Worm (Caenorhabditis elegans): ENCODE measurements around the gene T26C5.5.

DNA sequence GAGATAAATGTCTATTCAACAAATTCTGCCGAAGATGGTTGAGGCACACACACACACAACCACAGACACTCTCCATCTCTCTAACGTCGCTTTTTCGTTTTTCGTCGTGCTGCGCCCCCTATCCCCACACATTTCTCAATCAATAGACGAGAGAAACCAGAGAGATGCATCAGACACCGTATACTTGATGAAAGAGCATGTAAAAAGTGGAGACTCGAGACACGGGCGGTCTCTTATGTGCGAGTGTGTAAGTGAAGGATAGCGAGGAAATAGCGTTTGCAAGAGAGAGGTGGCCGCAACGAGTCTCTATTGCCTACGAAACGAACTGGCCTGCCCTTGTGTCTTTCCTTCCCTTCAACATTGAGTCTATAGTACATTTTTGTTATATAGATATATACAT is 36.2 kb upstream of the T26C5.5 start:
- TF ChIP-seq nhr-232 (tag; optimal IDR thresholded peaks at IDR 0.05) (no peak), sox-4 (tag; optimal IDR thresholded peaks at IDR 0.05) (no peak), pat-9 (tag; optimal IDR thresholded peaks at IDR 0.05) (no peak), rnt-1 (tag; optimal IDR thresholded peaks at IDR 0.05) (peak; percentile 55), mec-3 (tag; optimal IDR thresholded peaks at IDR 0.05; ENCODE audit: borderline replicate concordance) (no peak), unc-55 (GFP tag; optimal IDR thresholded peaks at IDR 0.05) (peak; percentile 83), ceh-24 (tag; optimal IDR thresholded peaks at IDR 0.05) (no peak), ahr-1 (tag; optimal IDR thresholded peaks at IDR 0.05) (no peak), unc-3 (GFP tag; conservative IDR thresholded peaks at IDR 0.05) (no peak), unc-3 (tag; optimal IDR thresholded peaks at IDR 0.05) (peak; percentile 0), lim-6 (tag; optimal IDR thresholded peaks at IDR 0.05) (no peak), pha-4 (tag; optimal IDR thresholded peaks at IDR 0.05) (no peak), tbx-7 (tag; optimal IDR thresholded peaks at IDR 0.05) (no peak), unc-42 (tag; optimal IDR thresholded peaks at IDR 0.05) (peak; percentile 56)
